4 worm cellular contexts compared by ENCODE assay signal in genomic region chrIV:4472418-4473173, ce11.
TF ChIP-seq lines count a peak whose summit lies in the region.

No protein-coding gene starts in this region.

TF ChIP-seq in whole organism, L1 larva, 84 proteins besides CTCF, POLR2A, EP300 and RAD21 (continued from another document and continues in another):
- TF ChIP-seq efl-1 (optimal IDR thresholded peaks at IDR 0.05; lab: Kevin White, UChicago), result peak in 1 of 2 experiments; percentile 23
- peak; percentile 37 to 93 for TF ChIP-seq efl-1 (GFP tag; optimal IDR thresholded peaks at IDR 0.05 in 1 of 2; lab: Kevin White, UChicago)
- TF ChIP-seq C16A3.4 (tag; optimal IDR thresholded peaks at IDR 0.05; lab: Kevin White, UChicago), result peak; percentile 54
- no peak for TF ChIP-seq C34B4.2 (tag; optimal IDR thresholded peaks at IDR 0.05; lab: Kevin White, UChicago)
- TF ChIP-seq lsy-2 (tag; optimal IDR thresholded peaks at IDR 0.05; lab: Kevin White, UChicago), result peak in 1 of 2 experiments; percentile 62
- TF ChIP-seq dsc-1 (tag; optimal IDR thresholded peaks at IDR 0.05; lab: Kevin White, UChicago), result no peak
- no peak for TF ChIP-seq sup-37 (GFP tag; optimal IDR thresholded peaks at IDR 0.05; lab: Kevin White, UChicago)
- TF ChIP-seq sptf-1 (tag; optimal IDR thresholded peaks at IDR 0.05; lab: Kevin White, UChicago), result no peak
- TF ChIP-seq jun-1 (tag; optimal IDR thresholded peaks at IDR 0.05; lab: Kevin White, UChicago), result no peak
- no peak for TF ChIP-seq aha-1 (tag; optimal IDR thresholded peaks at IDR 0.05; lab: Kevin White, UChicago)
- peak; percentile 77 for TF ChIP-seq nhr-71 (tag; optimal IDR thresholded peaks at IDR 0.05; lab: Kevin White, UChicago)
- no peak for TF ChIP-seq ets-5 (GFP tag; IDR thresholded peaks at IDR 0.05; lab: Robert Waterston, UW)
- no peak for TF ChIP-seq unc-86 (tag; optimal IDR thresholded peaks at IDR 0.05; lab: Kevin White, UChicago)
- TF ChIP-seq vab-15 (tag; optimal IDR thresholded peaks at IDR 0.05; lab: Kevin White, UChicago), result no peak
- no peak for TF ChIP-seq efl-3 (GFP tag; optimal IDR thresholded peaks at IDR 0.05; lab: Kevin White, UChicago)
- no peak for TF ChIP-seq fkh-4 (tag; optimal IDR thresholded peaks at IDR 0.05; lab: Kevin White, UChicago; ENCODE audit: borderline replicate concordance)
- no peak for TF ChIP-seq fkh-8 (tag; optimal IDR thresholded peaks at IDR 0.05; lab: Kevin White, UChicago)
- TF ChIP-seq ztf-4 (tag; optimal IDR thresholded peaks at IDR 0.05; lab: Kevin White, UChicago), result peak; percentile 30
- TF ChIP-seq ztf-11 (tag; optimal IDR thresholded peaks at IDR 0.05; lab: Kevin White, UChicago), result no peak
- TF ChIP-seq nhr-76 (tag; optimal IDR thresholded peaks at IDR 0.05; lab: Kevin White, UChicago), result no peak
- peak; percentile 6 for TF ChIP-seq lin-13 (GFP tag; optimal IDR thresholded peaks at IDR 0.05; lab: Kevin White, UChicago)
- peak; percentile 42 for TF ChIP-seq pag-3 (tag; optimal IDR thresholded peaks at IDR 0.05; lab: Kevin White, UChicago; ENCODE audit: borderline replicate concordance, insufficient read depth)
- no peak for TF ChIP-seq lir-3 (tag; optimal IDR thresholded peaks at IDR 0.05; lab: Kevin White, UChicago; ENCODE audit: poor library complexity)
- TF ChIP-seq nhr-77 (tag; optimal IDR thresholded peaks at IDR 0.05; lab: Kevin White, UChicago), result no peak
- TF ChIP-seq lin-15B (tag; optimal IDR thresholded peaks at IDR 0.05; lab: Kevin White, UChicago), result no peak
- TF ChIP-seq mef-2 (tag; optimal IDR thresholded peaks at IDR 0.05; lab: Kevin White, UChicago), result no peak
- no peak for TF ChIP-seq alr-1 (tag; optimal IDR thresholded peaks at IDR 0.05; lab: Kevin White, UChicago; ENCODE audit: borderline replicate concordance)
- peak; percentile 80 for TF ChIP-seq snu-23 (GFP tag; optimal IDR thresholded peaks at IDR 0.05; lab: Kevin White, UChicago)
- TF ChIP-seq egl-13 (tag; optimal IDR thresholded peaks at IDR 0.05; lab: Kevin White, UChicago), result no peak
- no peak for TF ChIP-seq Y116A8C.19 (tag; optimal IDR thresholded peaks at IDR 0.05; lab: Kevin White, UChicago; ENCODE audit: borderline replicate concordance)
- no peak for TF ChIP-seq nhr-11 (tag; optimal IDR thresholded peaks at IDR 0.05; lab: Kevin White, UChicago)
- TF ChIP-seq grh-1 (GFP tag; IDR thresholded peaks at IDR 0.05; lab: Robert Waterston, UW), result 0 out of 2 replicates have a peak, but pooled peaks have one; percentile 29

TF ChIP-seq in whole organism, L2 larva, 48 proteins besides CTCF, POLR2A, EP300 and RAD21 (continued from another document):
- TF ChIP-seq egl-27 (tag; optimal IDR thresholded peaks at IDR 0.05; lab: Kevin White, UChicago) (peak; percentile 2), sma-9 (GFP tag; optimal IDR thresholded peaks at IDR 0.05; lab: Kevin White, UChicago) (peak; percentile 81), sma-9 (tag; optimal IDR thresholded peaks at IDR 0.05; lab: Kevin White, UChicago) (no peak), F13H6.1 (tag; optimal IDR thresholded peaks at IDR 0.05; lab: Kevin White, UChicago) (peak; percentile 43), C34F6.9 (tag; optimal IDR thresholded peaks at IDR 0.05; lab: Kevin White, UChicago) (no peak)

TF ChIP-seq in whole organism, L3 larva, 47 proteins besides CTCF, POLR2A, EP300 and RAD21 (continued from another document):
- no peak for TF ChIP-seq snpc-4 (tag; optimal IDR thresholded peaks at IDR 0.05; lab: Kevin White, UChicago)
TF ChIP-seq in whole organism, L3 larva: peak in this region for 13.

TF ChIP-seq in whole organism, L4 larva, 104 proteins besides CTCF, POLR2A, EP300 and RAD21 (continued from another document):
- TF ChIP-seq dmd-9 (GFP tag; IDR thresholded peaks at IDR 0.05; lab: Robert Waterston, UW), result peak; percentile 60; the same call in 1 of the 2 replicates
- no peak for TF ChIP-seq fkh-10 (GFP tag; optimal IDR thresholded peaks at IDR 0.05; lab: Kevin White, UChicago)
- no peak for TF ChIP-seq daf-16 (GFP tag; optimal IDR thresholded peaks at IDR 0.05; lab: Kevin White, UChicago)
- TF ChIP-seq daf-16 (tag; optimal IDR thresholded peaks at IDR 0.05; lab: Kevin White, UChicago), result peak; percentile 61
- no peak for TF ChIP-seq nhr-6 (tag; optimal IDR thresholded peaks at IDR 0.05; lab: Kevin White, UChicago)
- TF ChIP-seq nhr-25 (tag; optimal IDR thresholded peaks at IDR 0.05; lab: Kevin White, UChicago; ENCODE audit: borderline replicate concordance, insufficient read depth), result peak; percentile 23
- peak; percentile 62 for TF ChIP-seq hlh-11 (tag; optimal IDR thresholded peaks at IDR 0.05; lab: Kevin White, UChicago)
- TF ChIP-seq mdt-29 (GFP tag; IDR thresholded peaks at IDR 0.05; lab: Robert Waterston, UW), result peak; percentile 12; the same call in 1 of the 2 replicates
- 0 out of 2 replicates have a peak, but pooled peaks have one; percentile 46 for TF ChIP-seq tra-1 (GFP tag; IDR thresholded peaks at IDR 0.05; lab: Robert Waterston, UW)
- peak; percentile 83 for TF ChIP-seq mxl-3 (GFP tag; optimal IDR thresholded peaks at IDR 0.05; lab: Kevin White, UChicago)
- peak; percentile 38 for TF ChIP-seq dmd-6 (GFP tag; IDR thresholded peaks at IDR 0.05; lab: Robert Waterston, UW)
- TF ChIP-seq spr-3 (GFP tag; optimal IDR thresholded peaks at IDR 0.05; lab: Kevin White, UChicago), result peak; percentile 13
- no peak for TF ChIP-seq ceh-28 (tag; optimal IDR thresholded peaks at IDR 0.05; lab: Kevin White, UChicago)
- TF ChIP-seq hlh-30 (tag; optimal IDR thresholded peaks at IDR 0.05; lab: Kevin White, UChicago; ENCODE audit: insufficient read depth), result peak; percentile 84
TF ChIP-seq in whole organism, L4 larva: peak in this region for 22.
